Worm (Caenorhabditis elegans) whole organism, late embryonic: ENCODE measurements around the gene unc-71.

Source experiments
- C08G9.2 ChIP-seq: sonication (generic microtip); optimal IDR thresholded peaks from 2 replicates; lab custom pipeline; 2016; ENCODE audit warnings: mild to moderate bottlenecking, missing genetic modification characterization, moderate library complexity, missing compliant biosample characterization
- C38D4.7 ChIP-seq: fragments of 200-800 bp; sonication (Bioruptor generic); optimal IDR thresholded peaks from 2 replicates; lab custom pipeline; 2018; ENCODE audit warnings: mild to moderate bottlenecking, missing genetic modification characterization, moderate library complexity, missing compliant biosample characterization
- F13H6.1 ChIP-seq: sonication (generic microtip); optimal IDR thresholded peaks from 2 replicates; lab custom pipeline; 2016; ENCODE audit warnings: missing genetic modification characterization, missing compliant biosample characterization
- T23F11.4 ChIP-seq: fragments of 200-800 bp; sonication (Bioruptor generic); optimal IDR thresholded peaks from 2 replicates; lab custom pipeline; 2018; ENCODE audit warnings: mild to moderate bottlenecking, missing genetic modification characterization, missing compliant biosample characterization
- Y22D7AL.16 ChIP-seq: sonication (generic microtip); optimal IDR thresholded peaks from 2 replicates; lab custom pipeline; 2016; ENCODE audit warnings: missing genetic modification characterization, missing compliant biosample characterization
- ahr-1 ChIP-seq: sonication (generic microtip); optimal IDR thresholded peaks from 2 replicates; lab custom pipeline; 2016; ENCODE audit warnings: missing genetic modification characterization, missing compliant biosample characterization
- ama-1 ChIP-seq: fragments of 150-350 bp; optimal IDR thresholded peaks from 2 replicates; lab custom pipeline; 2014
- ceh-18 ChIP-seq: sonication (generic microtip); optimal IDR thresholded peaks from 2 replicates; lab custom pipeline; 2016; ENCODE audit warnings: missing genetic modification characterization, missing compliant biosample characterization
- ceh-2 ChIP-seq: sonication (generic microtip); optimal IDR thresholded peaks from 2 replicates; lab custom pipeline; 2016; ENCODE audit warnings: missing genotype, missing genetic modification characterization, missing compliant biosample characterization
- ceh-22 ChIP-seq: sonication (generic microtip); optimal IDR thresholded peaks from 2 replicates; lab custom pipeline; 2017; ENCODE audit warnings: missing biosample characterization, missing genetic modification characterization
- ceh-30 ChIP-seq: fragments of 150-350 bp; optimal IDR thresholded peaks from 2 replicates; lab custom pipeline; 2014; ENCODE audit warnings: missing biosample characterization, missing genetic modification characterization
- ceh-31 ChIP-seq: sonication (generic microtip); optimal IDR thresholded peaks from 2 replicates; lab custom pipeline; 2016; ENCODE audit warnings: missing genetic modification characterization, missing compliant biosample characterization
- ceh-45 ChIP-seq: fragments of 200-800 bp; sonication (Bioruptor generic); IDR thresholded peaks from 2 replicates; pipeline ENCODE4 v1.3.6; 2022; ENCODE audit warnings: missing genetic modification reagents, missing genetic modification characterization, missing compliant biosample characterization
- ceh-48 ChIP-seq: sonication (generic microtip); optimal IDR thresholded peaks from 2 replicates; lab custom pipeline; 2016; ENCODE audit warnings: missing genetic modification characterization, inconsistent platforms, missing compliant biosample characterization
- ceh-9 ChIP-seq: sonication (generic microtip); optimal IDR thresholded peaks from 2 replicates; lab custom pipeline; 2016; ENCODE audit warnings: mild to moderate bottlenecking, missing genetic modification characterization, inconsistent platforms, missing compliant biosample characterization
- che-1 ChIP-seq: sonication (generic microtip); optimal IDR thresholded peaks from 2 replicates; lab custom pipeline; 2016; ENCODE audit warnings: mild to moderate bottlenecking, missing genetic modification characterization, missing compliant biosample characterization
- dmd-4 ChIP-seq: sonication (generic microtip); optimal IDR thresholded peaks from 2 replicates; lab custom pipeline; 2016; ENCODE audit warnings: borderline replicate concordance, missing genetic modification characterization, missing compliant biosample characterization
- elt-4 ChIP-seq: sonication (generic microtip); optimal IDR thresholded peaks from 2 replicates; lab custom pipeline; 2016; ENCODE audit warnings: missing genetic modification characterization, missing compliant biosample characterization
- eyg-1 ChIP-seq: sonication (generic microtip); optimal IDR thresholded peaks from 2 replicates; lab custom pipeline; 2016; ENCODE audit warnings: missing genotype, missing genetic modification characterization, missing compliant biosample characterization
- fax-1 ChIP-seq: sonication (generic microtip); optimal IDR thresholded peaks from 2 replicates; lab custom pipeline; 2016; ENCODE audit warnings: missing genotype, missing genetic modification characterization, missing compliant biosample characterization
- fkh-10 ChIP-seq: fragments of 150-350 bp; optimal IDR thresholded peaks from 2 replicates; lab custom pipeline; 2014; ENCODE audit warnings: missing biosample characterization, missing genetic modification reagents, missing genetic modification characterization
- gmeb-2 ChIP-seq: sonication (generic microtip); optimal IDR thresholded peaks from 2 replicates; lab custom pipeline; 2016; ENCODE audit warnings: missing genetic modification characterization, inconsistent platforms, missing compliant biosample characterization
- hlh-13 ChIP-seq: fragments of 200-800 bp; sonication (Bioruptor generic); optimal IDR thresholded peaks from 2 replicates; lab custom pipeline; 2018; ENCODE audit warnings: mild to moderate bottlenecking, missing genetic modification characterization, missing compliant biosample characterization
- hlh-15 ChIP-seq: sonication (generic microtip); optimal IDR thresholded peaks from 2 replicates; lab custom pipeline; 2016; ENCODE audit warnings: missing genetic modification characterization, missing compliant biosample characterization
- hlh-6 ChIP-seq: sonication (generic microtip); optimal IDR thresholded peaks from 2 replicates; lab custom pipeline; 2016; ENCODE audit warnings: missing genotype, missing genetic modification characterization, missing compliant biosample characterization
- hlh-8 ChIP-seq: sonication (generic microtip); optimal IDR thresholded peaks from 2 replicates; lab custom pipeline; 2016; ENCODE audit warnings: missing genotype, missing genetic modification characterization, missing compliant biosample characterization
- madf-2 ChIP-seq: sonication (generic microtip); optimal IDR thresholded peaks from 2 replicates; lab custom pipeline; 2017; ENCODE audit warnings: missing genetic modification characterization, missing compliant biosample characterization
- nfya-1 ChIP-seq: sonication (generic microtip); optimal IDR thresholded peaks from 2 replicates; lab custom pipeline; 2017; ENCODE audit warnings: missing genetic modification characterization, mild to moderate bottlenecking, missing compliant biosample characterization, antibody characterized with exemption, moderate library complexity
- nhr-11 ChIP-seq: fragments of 150-350 bp; optimal IDR thresholded peaks from 2 replicates; lab custom pipeline; 2014; ENCODE audit warnings: missing biosample characterization, missing genetic modification characterization
- nhr-232 ChIP-seq: sonication (generic microtip); optimal IDR thresholded peaks from 2 replicates; lab custom pipeline; 2016; ENCODE audit warnings: missing genetic modification characterization, missing compliant biosample characterization
- npax-4 ChIP-seq: sonication (generic microtip); optimal IDR thresholded peaks from 2 replicates; lab custom pipeline; 2016; ENCODE audit warnings: missing genetic modification characterization, missing compliant biosample characterization
- odd-2 ChIP-seq: sonication (generic microtip); optimal IDR thresholded peaks from 2 replicates; lab custom pipeline; 2017; ENCODE audit warnings: antibody characterized with exemption, mild to moderate bottlenecking, missing genetic modification characterization, missing compliant biosample characterization
- pax-1 ChIP-seq: fragments of 150-350 bp; optimal IDR thresholded peaks from 2 replicates; lab custom pipeline; 2014; ENCODE audit warnings: missing biosample characterization, missing genetic modification characterization
- pha-2 ChIP-seq: sonication (generic microtip); optimal IDR thresholded peaks from 2 replicates; lab custom pipeline; 2017; ENCODE audit warnings: mild to moderate bottlenecking, missing genetic modification characterization, missing compliant biosample characterization
- pha-4 ChIP-seq: fragments of 150-350 bp; optimal IDR thresholded peaks from 2 replicates; lab custom pipeline; 2018; ENCODE audit warnings: missing biosample characterization, missing genetic modification reagents, missing genetic modification characterization
- rnt-1 ChIP-seq: sonication (generic microtip); optimal IDR thresholded peaks from 2 replicates; lab custom pipeline; 2016; ENCODE audit warnings: missing genetic modification characterization, missing compliant biosample characterization
- sdc-2 ChIP-seq: sonication (generic microtip); optimal IDR thresholded peaks from 2 replicates; lab custom pipeline; 2016; ENCODE audit warnings: missing genotype, missing genetic modification characterization, missing compliant biosample characterization
- sox-2 ChIP-seq: fragments of 200-800 bp; sonication (Bioruptor generic); IDR thresholded peaks from 2 replicates; pipeline ENCODE4 v1.3.6; 2022; ENCODE audit warnings: missing genetic modification reagents, missing genetic modification characterization, missing compliant biosample characterization
- sox-4 ChIP-seq: sonication (generic microtip); optimal IDR thresholded peaks from 2 replicates; lab custom pipeline; 2017; ENCODE audit warnings: mild to moderate bottlenecking, missing genetic modification characterization, inconsistent platforms, missing compliant biosample characterization
- tbx-2 ChIP-seq: sonication (generic microtip); optimal IDR thresholded peaks from 2 replicates; lab custom pipeline; 2016; ENCODE audit warnings: missing genetic modification characterization, missing compliant biosample characterization
- tbx-7 ChIP-seq: sonication (generic microtip); optimal IDR thresholded peaks from 2 replicates; lab custom pipeline; 2016; ENCODE audit warnings: missing genotype, missing genetic modification characterization, missing compliant biosample characterization
- ttx-3 ChIP-seq: sonication (generic microtip); optimal IDR thresholded peaks from 2 replicates; lab custom pipeline; 2016; ENCODE audit warnings: missing genetic modification reagents, missing genetic modification characterization, missing compliant biosample characterization
- unc-3 ChIP-seq, 2 experiments: fragments of 200-800 bp in 1 of 2; sonication (Bioruptor generic) in 1 of 2; sonication (generic microtip) in 1 of 2; conservative IDR thresholded peaks in 1 of 2; optimal IDR thresholded peaks in 1 of 2; 2 replicates each; pipeline versions ENCODE4 v1.3.6 to Lab custom; 2016 to 2022; ENCODE audit warnings: missing compliant biosample characterization in 2 of 2, missing genetic modification characterization in 2 of 2, missing genetic modification reagents in 1 of 2
- unc-42 ChIP-seq: sonication (generic microtip); optimal IDR thresholded peaks from 2 replicates; lab custom pipeline; 2016; ENCODE audit warnings: missing genotype, missing genetic modification characterization, missing compliant biosample characterization
- unc-55 ChIP-seq: sonication (generic microtip); optimal IDR thresholded peaks from 2 replicates; lab custom pipeline; 2017; ENCODE audit warnings: missing biosample characterization, missing genetic modification reagents, missing genetic modification characterization
- ztf-16 ChIP-seq: sonication (generic microtip); optimal IDR thresholded peaks from 2 replicates; lab custom pipeline; 2017; ENCODE audit warnings: missing genetic modification characterization, missing compliant biosample characterization

The unc-71 gene

DNA sequence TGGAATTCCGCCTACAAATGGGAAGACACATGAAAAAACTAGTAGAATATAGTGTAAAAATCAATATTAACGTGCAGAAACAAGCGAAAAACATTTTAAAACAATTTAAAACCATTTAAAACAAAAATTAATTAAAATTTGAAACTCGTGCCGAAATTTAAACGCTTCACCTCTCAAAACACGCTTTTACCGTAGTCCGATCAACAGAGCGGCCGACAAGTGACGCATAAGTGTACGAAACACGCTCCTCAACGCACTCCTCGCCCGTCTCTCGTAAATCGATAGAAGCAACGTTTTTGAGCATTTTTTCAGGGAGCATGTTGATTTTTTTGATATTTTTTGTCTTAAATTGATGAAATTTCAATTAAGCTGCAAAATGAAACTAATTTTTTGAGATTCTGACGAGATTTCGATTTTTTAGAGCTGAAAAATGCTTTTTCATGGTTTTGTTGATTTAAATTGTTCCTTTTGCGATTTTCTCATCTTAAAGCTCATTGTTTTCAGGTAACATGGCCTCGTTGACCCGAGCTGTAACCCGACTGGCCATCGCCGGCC is 13.5 kb upstream of the unc-71 start, which contains the start of gene cox-5A (continued):
- TF ChIP-seq elt-4 (no peak), pha-4 (tag; lab: Kevin White, UChicago) (no peak), Y22D7AL.16 (tag; lab: Kevin White, UChicago) (no peak), gmeb-2 (peak; percentile 36), tbx-7 (tag; lab: Kevin White, UChicago) (no peak), ceh-22 (peak; percentile 38), madf-2 (peak; percentile 52), ahr-1 (tag; lab: Kevin White, UChicago) (peak; percentile 31), ztf-16 (tag; lab: Kevin White, UChicago) (peak; percentile 88), ttx-3 (tag; lab: Kevin White, UChicago) (peak; percentile 51), fax-1 (no peak), C38D4.7 (GFP tag; lab: Kevin White, UChicago) (no peak), unc-55 (GFP tag; lab: Kevin White, UChicago) (peak; percentile 78), hlh-13 (GFP tag; lab: Kevin White, UChicago) (no peak), tbx-2 (tag; lab: Kevin White, UChicago) (peak; percentile 91), F13H6.1 (tag; lab: Kevin White, UChicago) (peak; percentile 43), dmd-4 (tag; lab: Kevin White, UChicago) (no peak), sox-4 (no peak), ceh-31 (peak; percentile 99), hlh-6 (tag; lab: Kevin White, UChicago) (peak; percentile 58), odd-2 (tag; lab: Kevin White, UChicago) (no peak), sox-2 (GFP tag; lab: Robert Waterston, UW) (peak; percentile 96), ceh-9 (tag; lab: Kevin White, UChicago) (no peak), rnt-1 (tag; lab: Kevin White, UChicago) (peak; percentile 87), ceh-30 (peak; percentile 86), fkh-10 (GFP tag; lab: Kevin White, UChicago) (peak; percentile 31), nfya-1 (tag; lab: Kevin White, UChicago) (peak; percentile 99), T23F11.4 (GFP tag; lab: Kevin White, UChicago) (no peak), unc-42 (tag; lab: Kevin White, UChicago) (peak; percentile 98), pax-1 (tag; lab: Kevin White, UChicago) (peak; percentile 81), npax-4 (tag; lab: Kevin White, UChicago) (peak; percentile 28), ceh-45 (0 out of 2 replicates have a peak, but pooled peaks have one; percentile 31), sdc-2 (peak; percentile 21), ceh-18 (tag; lab: Kevin White, UChicago) (peak; percentile 94), ama-1 (lab: Kevin White, UChicago) (no peak), hlh-8 (no peak), ceh-48 (tag; lab: Kevin White, UChicago) (peak; percentile 86), hlh-15 (tag; lab: Kevin White, UChicago) (peak; percentile 20), nhr-232 (tag; lab: Kevin White, UChicago) (no peak), unc-3 (GFP tag; conservative IDR thresholded peaks at IDR 0.05; lab: Robert Waterston, UW) (no peak), unc-3 (tag; optimal IDR thresholded peaks at IDR 0.05; lab: Kevin White, UChicago) (peak; percentile 24), C08G9.2 (peak; percentile 43), ceh-2 (tag; lab: Kevin White, UChicago) (peak; percentile 67), che-1 (no peak), pha-2 (tag; lab: Kevin White, UChicago) (peak; percentile 56), nhr-11 (no peak), eyg-1 (tag; lab: Kevin White, UChicago) (no peak)
- TF ChIP-seq, all 69 proteins: peak for 46
